Fruit fly (Drosophila melanogaster): ENCODE results near the gene CG8209.
A peak's percentile ranks its signal among the peaks of the same experiment; 100 is the strongest.

DNA sequence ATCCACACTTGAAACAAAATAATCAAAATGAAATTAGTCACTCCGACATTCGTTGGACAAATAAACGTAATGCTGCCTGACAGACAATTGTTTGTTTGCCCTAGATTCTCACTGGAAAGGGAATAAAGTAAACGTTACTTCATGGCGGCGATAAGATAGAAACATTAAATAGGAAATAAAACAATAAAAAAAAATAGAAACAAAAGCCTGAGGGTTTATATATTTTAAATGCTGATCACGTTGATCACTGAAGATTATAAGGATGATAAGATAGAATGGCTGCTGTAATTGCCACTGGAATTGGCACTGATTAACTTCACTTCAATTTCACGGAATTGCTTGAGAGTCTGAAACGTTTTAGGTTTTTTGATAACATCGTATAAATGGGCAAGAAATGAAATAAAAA lies 42.5 kb downstream of the CG8209 start:
- TF ChIP-seq CG10631 (GFP tag; optimal IDR thresholded peaks at IDR 0.05) = no peak
- TF ChIP-seq fd85E (GFP tag; optimal IDR thresholded peaks at IDR 0.05) = no peak
- peak; percentile 85 for TF ChIP-seq vri (GFP tag; optimal IDR thresholded peaks at IDR 0.05)
- no peak for TF ChIP-seq Met (GFP tag; optimal IDR thresholded peaks at IDR 0.05)
- TF ChIP-seq Eip78C (GFP tag) = peak; percentile 32

Measured in whole organism, prepupa.